Worm (Caenorhabditis elegans): ENCODE data around the gene dsh-1.

- TF ChIP-seq spr-1 (tag; optimal IDR thresholded peaks at IDR 0.05) (no peak), fos-1 (tag; optimal IDR thresholded peaks at IDR 0.05) (no peak), lin-13 (GFP tag; optimal IDR thresholded peaks at IDR 0.05) (no peak), ceh-62 (tag; optimal IDR thresholded peaks at IDR 0.05) (no peak), nhr-237 (tag; optimal IDR thresholded peaks at IDR 0.05) (no peak), nhr-111 (GFP tag; optimal IDR thresholded peaks at IDR 0.05) (no peak), lsy-2 (tag; optimal IDR thresholded peaks at IDR 0.05) (no peak)
Observed at ce11 chrII:5228662-5229061, 3.5 kb upstream of the dsh-1 start.

Measured in whole organism, L4 larva.